Fruit fly (Drosophila melanogaster) whole organism, embryonic: ENCODE measurements around the gene CG31038.

ENCODE experiments used
- Aef1 ChIP-seq: fragments of 200-800 bp; sonication (Bioruptor generic); IDR thresholded peaks from 3 replicates; pipeline ENCODE4 v1.3.6; 2022; ENCODE audit warnings: missing biosample characterization, missing genetic modification characterization
- CG14441 ChIP-seq: fragments of 200-800 bp; sonication (Bioruptor generic); IDR thresholded peaks from 2 replicates; pipeline ENCODE4 v1.3.6; 2022; ENCODE audit warnings: missing biosample characterization, missing genetic modification characterization
- CG4730 ChIP-seq: fragments of 200-800 bp; sonication (Bioruptor generic); IDR thresholded peaks from 2 replicates; pipeline ENCODE4 v1.3.6; 2022; ENCODE audit warnings: missing biosample characterization, missing genetic modification characterization
- CG6765 ChIP-seq: fragments of 200-800 bp; sonication (Bioruptor generic); optimal IDR thresholded peaks from 3 replicates; lab custom pipeline; 2017; ENCODE audit warnings: missing biosample characterization, mild to moderate bottlenecking, missing genetic modification characterization
- D19B ChIP-seq: fragments of 200-800 bp; sonication (Bioruptor generic); optimal IDR thresholded peaks from 2 replicates; lab custom pipeline; 2017; ENCODE audit warnings: missing biosample characterization, mild to moderate bottlenecking, missing genetic modification characterization
- lola ChIP-seq, 3 experiments: fragments of >200 bp in 2 of 3; fragments of 200-800 bp in 1 of 3; sonication (Bioruptor generic) in 1 of 3; optimal IDR thresholded peaks; 2 replicates each; lab custom pipeline; 2017 to 2019; ENCODE audit warnings: missing biosample characterization in 3 of 3, missing genetic modification characterization in 3 of 3, mild to moderate bottlenecking in 1 of 3, moderate library complexity in 1 of 3
- schlank ChIP-seq: fragments of 200-800 bp; sonication (Bioruptor generic); optimal IDR thresholded peaks from 2 replicates; lab custom pipeline; 2018; ENCODE audit warnings: missing biosample characterization, mild to moderate bottlenecking, missing genetic modification characterization
- sima ChIP-seq: fragments of 200-800 bp; sonication (Bioruptor generic); optimal IDR thresholded peaks from 2 replicates; lab custom pipeline; 2016; ENCODE audit warnings: missing biosample characterization, missing genetic modification characterization
- sna ChIP-seq: fragments of 200-800 bp; sonication (Bioruptor generic); IDR thresholded peaks from 2 replicates; pipeline ENCODE4 v1.3.6; 2022; ENCODE audit warnings: missing biosample characterization, missing genetic modification characterization; ENCODE audit not compliant: partially characterized antibody
- tin ChIP-seq: fragments of 200-800 bp; sonication (Bioruptor generic); optimal IDR thresholded peaks from 3 replicates; lab custom pipeline; 2016; ENCODE audit warnings: missing biosample characterization, missing genetic modification characterization
- trh ChIP-seq: fragments of 200-800 bp; sonication (Bioruptor generic); optimal IDR thresholded peaks from 2 replicates; lab custom pipeline; 2016; ENCODE audit warnings: missing biosample characterization, missing genetic modification characterization

dm6 chr3R:29867895-29868294 lies 9.0 kb upstream of the CG31038 start:
- TF ChIP-seq Aef1 (GFP tag; lab: Robert Waterston, UW), result no peak
- no peak for TF ChIP-seq tin
- no peak for TF ChIP-seq lola (GFP tag; optimal IDR thresholded peaks at IDR 0.05; lab: Kevin White, UChicago)
- TF ChIP-seq trh, result no peak
- TF ChIP-seq sima (GFP tag; lab: Kevin White, UChicago), result no peak
- TF ChIP-seq CG14441 (GFP tag; lab: Robert Waterston, UW), result no peak
- no peak for TF ChIP-seq D19B (GFP tag; lab: Kevin White, UChicago)
- TF ChIP-seq CG4730 (GFP tag; lab: Robert Waterston, UW), result no peak
- no peak for TF ChIP-seq schlank
- no peak for TF ChIP-seq sna (GFP tag; lab: Robert Waterston, UW)
- TF ChIP-seq CG6765 (GFP tag; lab: Kevin White, UChicago), result no peak
